Fruit fly (Drosophila melanogaster) whole organism, embryonic: ENCODE data around the gene CG34409.

Source experiments
- Antp ChIP-seq: fragments of 200-800 bp; sonication (Bioruptor generic); optimal IDR thresholded peaks from 3 replicates; lab custom pipeline; 2016; ENCODE audit warnings: missing biosample characterization, missing genetic modification characterization
- CG10274 ChIP-seq: fragments of 200-800 bp; sonication (Bioruptor generic); optimal IDR thresholded peaks from 3 replicates; lab custom pipeline; 2017; ENCODE audit warnings: missing biosample characterization, mild to moderate bottlenecking, missing genetic modification characterization
- CG10366 ChIP-seq: fragments of 200-800 bp; sonication (Bioruptor generic); IDR thresholded peaks from 2 replicates; pipeline ENCODE4 v1.3.6; 2022; ENCODE audit warnings: missing biosample characterization, missing genetic modification characterization
- CG12219 ChIP-seq: fragments of 200-800 bp; sonication (Bioruptor generic); optimal IDR thresholded peaks from 3 replicates; lab custom pipeline; 2018; ENCODE audit warnings: missing biosample characterization, mild to moderate bottlenecking, missing genetic modification characterization
- CG12942 ChIP-seq: fragments of 200-800 bp; sonication (Bioruptor generic); optimal IDR thresholded peaks from 3 replicates; lab custom pipeline; 2016; ENCODE audit warnings: missing biosample characterization, missing genetic modification characterization
- CG13296 ChIP-seq: fragments of 200-800 bp; sonication (Bioruptor generic); optimal IDR thresholded peaks from 3 replicates; lab custom pipeline; 2018; ENCODE audit warnings: missing biosample characterization, mild to moderate bottlenecking, missing genetic modification characterization
- CG13775 ChIP-seq: fragments of 200-800 bp; sonication (Bioruptor generic); optimal IDR thresholded peaks from 3 replicates; lab custom pipeline; 2017; ENCODE audit warnings: missing biosample characterization, mild to moderate bottlenecking, missing genetic modification characterization
- CG17328 ChIP-seq: fragments of 200-800 bp; sonication (Bioruptor generic); IDR thresholded peaks from 2 replicates; pipeline ENCODE4 v1.3.6; 2022; ENCODE audit warnings: missing biosample characterization, missing genetic modification characterization
- CG17829 ChIP-seq: fragments of 200-800 bp; optimal IDR thresholded peaks from 2 replicates; lab custom pipeline; 2019; ENCODE audit warnings: missing biosample characterization, mild to moderate bottlenecking, missing genetic modification characterization, moderate library complexity
- CG2889 ChIP-seq: fragments of 200-800 bp; sonication (Bioruptor generic); IDR thresholded peaks from 3 replicates; pipeline ENCODE4 v1.3.6; 2022; ENCODE audit warnings: missing biosample characterization, missing genetic modification characterization
- CG30431 ChIP-seq: fragments of 200-800 bp; sonication (Bioruptor generic); optimal IDR thresholded peaks from 2 replicates; lab custom pipeline; 2017; ENCODE audit warnings: missing biosample characterization, missing genetic modification characterization
- CG32772 ChIP-seq: fragments of 200-800 bp; sonication (Bioruptor generic); IDR thresholded peaks from 2 replicates; pipeline ENCODE4 v1.3.6; 2022; ENCODE audit warnings: missing biosample characterization, missing genetic modification characterization
- CG3838 ChIP-seq: fragments of 200-800 bp; sonication (Bioruptor generic); optimal IDR thresholded peaks from 3 replicates; lab custom pipeline; 2016; ENCODE audit warnings: missing biosample characterization, missing genetic modification characterization
- CG4282 ChIP-seq: fragments of 200-800 bp; sonication (Bioruptor generic); optimal IDR thresholded peaks from 2 replicates; lab custom pipeline; 2016; ENCODE audit warnings: missing biosample characterization, missing genetic modification characterization
- CG4854 ChIP-seq: fragments of 200-800 bp; sonication (Bioruptor generic); optimal IDR thresholded peaks from 2 replicates; lab custom pipeline; 2016; ENCODE audit warnings: missing biosample characterization, missing genetic modification characterization, inconsistent platforms
- CG6175 ChIP-seq: fragments of 200-800 bp; sonication (Bioruptor generic); IDR thresholded peaks from 3 replicates; pipeline ENCODE4 v1.3.6; 2022; ENCODE audit warnings: missing biosample characterization, missing genetic modification characterization
- CG7745 ChIP-seq: fragments of 200-800 bp; sonication (Bioruptor generic); optimal IDR thresholded peaks from 2 replicates; lab custom pipeline; 2018; ENCODE audit warnings: missing biosample characterization, mild to moderate bottlenecking, missing genetic modification characterization, moderate library complexity
- CG8765 ChIP-seq: fragments of 200-800 bp; sonication (Bioruptor generic); IDR thresholded peaks from 2 replicates; pipeline ENCODE4 v1.3.6; 2022; ENCODE audit warnings: missing biosample characterization, missing genetic modification characterization
- CG9727 ChIP-seq: fragments of 200-800 bp; sonication (Bioruptor generic); optimal IDR thresholded peaks from 3 replicates; lab custom pipeline; 2017; ENCODE audit warnings: missing biosample characterization, mild to moderate bottlenecking, missing genetic modification characterization
- CG9797 ChIP-seq: fragments of 200-800 bp; sonication (Bioruptor generic); optimal IDR thresholded peaks from 3 replicates; lab custom pipeline; 2018; ENCODE audit warnings: missing biosample characterization, mild to moderate bottlenecking, missing genetic modification characterization
- Dll ChIP-seq: fragments of 200-800 bp; sonication (Bioruptor generic); IDR thresholded peaks from 4 replicates; pipeline ENCODE4 v1.3.6; 2022; ENCODE audit warnings: missing biosample characterization, missing genetic modification characterization; ENCODE audit not compliant: partially characterized antibody
- Dref ChIP-seq: fragments of 200-800 bp; sonication (Bioruptor generic); IDR thresholded peaks from 2 replicates; pipeline ENCODE4 v1.3.6; 2022; ENCODE audit warnings: missing biosample characterization, missing genetic modification characterization
- Fer2 ChIP-seq: fragments of 200-800 bp; sonication (Bioruptor generic); optimal IDR thresholded peaks from 2 replicates; lab custom pipeline; 2018; ENCODE audit warnings: missing biosample characterization, mild to moderate bottlenecking, missing genetic modification characterization, moderate library complexity
- H15 ChIP-seq: fragments of 200-800 bp; sonication (Bioruptor generic); IDR thresholded peaks from 3 replicates; pipeline ENCODE4 v1.3.6; 2022; ENCODE audit warnings: missing biosample characterization, missing genetic modification characterization
- HmgZ ChIP-seq: fragments of 200-800 bp; sonication (Bioruptor generic); optimal IDR thresholded peaks from 2 replicates; lab custom pipeline; 2018; ENCODE audit warnings: missing biosample characterization, mild to moderate bottlenecking, missing genetic modification characterization
- Hsf ChIP-seq: fragments of 200-800 bp; sonication (Bioruptor generic); optimal IDR thresholded peaks from 3 replicates; lab custom pipeline; 2016; ENCODE audit warnings: missing biosample characterization, missing genetic modification characterization
- Med ChIP-seq: fragments of 200-800 bp; sonication (Bioruptor generic); peaks from one replicate; lab custom pipeline; 2016; ENCODE audit warnings: missing biosample characterization, missing genetic modification characterization, mild to moderate bottlenecking, inconsistent platforms, moderate library complexity
- Mrtf ChIP-seq: fragments of 200-800 bp; sonication (Bioruptor generic); IDR thresholded peaks from 3 replicates; pipeline ENCODE4 v1.3.6; 2022; ENCODE audit warnings: missing biosample characterization, missing genetic modification characterization
- NK7.1 ChIP-seq: fragments of 200-800 bp; sonication (Bioruptor generic); optimal IDR thresholded peaks from 3 replicates; lab custom pipeline; 2016; ENCODE audit warnings: missing biosample characterization, missing genetic modification characterization
- Sox100B ChIP-seq: fragments of 200-800 bp; sonication (Bioruptor generic); optimal IDR thresholded peaks from 3 replicates; lab custom pipeline; 2018; ENCODE audit warnings: missing biosample characterization, mild to moderate bottlenecking, missing genetic modification characterization
- ap ChIP-seq: fragments of 200-800 bp; sonication (Bioruptor generic); IDR thresholded peaks from 2 replicates; pipeline ENCODE4 v1.3.6; 2022; ENCODE audit warnings: missing biosample characterization, missing genetic modification characterization
- ash1 ChIP-seq: fragments of 200-800 bp; sonication (Bioruptor generic); optimal IDR thresholded peaks from 2 replicates; lab custom pipeline; 2018; ENCODE audit warnings: missing biosample characterization, mild to moderate bottlenecking, missing genetic modification characterization
- cg ChIP-seq: fragments of 200-800 bp; sonication (Bioruptor generic); optimal IDR thresholded peaks from 3 replicates; lab custom pipeline; 2019; ENCODE audit warnings: missing biosample characterization, mild to moderate bottlenecking, missing genetic modification characterization, moderate library complexity
- ftz-f1 ChIP-seq: fragments of 200-800 bp; sonication (Bioruptor generic); optimal IDR thresholded peaks from 2 replicates; lab custom pipeline; 2016; ENCODE audit warnings: missing biosample characterization, missing genetic modification characterization
- grau ChIP-seq: fragments of 200-800 bp; optimal IDR thresholded peaks from 3 replicates; lab custom pipeline; 2019; ENCODE audit warnings: missing biosample characterization, mild to moderate bottlenecking, missing genetic modification characterization, moderate library complexity
- grn ChIP-seq: fragments of 200-800 bp; sonication (Bioruptor generic); optimal IDR thresholded peaks from 3 replicates; lab custom pipeline; 2017; ENCODE audit warnings: missing biosample characterization, missing genetic modification characterization
- hbn ChIP-seq: fragments of 200-800 bp; sonication (Bioruptor generic); IDR thresholded peaks from 2 replicates; pipeline ENCODE4 v1.3.6; 2022; ENCODE audit warnings: missing biosample characterization, missing genetic modification characterization; ENCODE audit not compliant: partially characterized antibody
- lov ChIP-seq, 2 experiments: fragments of 200-800 bp in 1 of 2; fragments of >200 bp in 1 of 2; sonication (Bioruptor generic) in 1 of 2; IDR thresholded peaks in 1 of 2; optimal IDR thresholded peaks in 1 of 2; 2 replicates in 1 of 2; 3 replicates in 1 of 2; pipeline versions ENCODE4 v1.3.6 to Lab custom; 2017 to 2022; ENCODE audit warnings: missing biosample characterization in 1 of 2, missing genetic modification characterization in 1 of 2
- oc ChIP-seq: fragments of 200-800 bp; sonication (Bioruptor generic); optimal IDR thresholded peaks from 2 replicates; lab custom pipeline; 2018; ENCODE audit warnings: missing biosample characterization, mild to moderate bottlenecking, missing genetic modification characterization, moderate library complexity
- p53 ChIP-seq: fragments of 200-800 bp; sonication (Bioruptor generic); optimal IDR thresholded peaks from 2 replicates; lab custom pipeline; 2016; ENCODE audit warnings: missing biosample characterization, missing genetic modification characterization
- pan ChIP-seq, 4 experiments: fragments of >200 bp in 3 of 4; fragments of 200-800 bp in 1 of 4; sonication (Bioruptor generic) in 1 of 4; optimal IDR thresholded peaks in 3 of 4; IDR thresholded peaks in 1 of 4; 2 replicates each; pipeline versions ENCODE4 v1.3.6 to Lab custom; 2017 to 2022; ENCODE audit warnings: missing biosample characterization in 2 of 4, missing genetic modification characterization in 2 of 4, mixed read lengths in 1 of 4
- row ChIP-seq: fragments of 200-800 bp; sonication (Bioruptor generic); IDR thresholded peaks from 3 replicates; pipeline ENCODE4 v1.3.6; 2022; ENCODE audit warnings: missing biosample characterization, missing genetic modification characterization
- salm ChIP-seq: fragments of 200-800 bp; sonication (Bioruptor generic); optimal IDR thresholded peaks from 2 replicates; lab custom pipeline; 2018; ENCODE audit warnings: missing biosample characterization, mild to moderate bottlenecking, missing genetic modification characterization
- sd ChIP-seq: fragments of 200-800 bp; sonication (Bioruptor generic); optimal IDR thresholded peaks from 3 replicates; lab custom pipeline; 2018; ENCODE audit warnings: missing biosample characterization, mild to moderate bottlenecking, missing genetic modification characterization, moderate library complexity
- tin ChIP-seq: fragments of 200-800 bp; sonication (Bioruptor generic); optimal IDR thresholded peaks from 3 replicates; lab custom pipeline; 2016; ENCODE audit warnings: missing biosample characterization, missing genetic modification characterization
- tna ChIP-seq: fragments of 200-800 bp; sonication (Bioruptor generic); IDR thresholded peaks from 2 replicates; pipeline ENCODE4 v1.3.6; 2022; ENCODE audit warnings: missing biosample characterization, missing genetic modification characterization; ENCODE audit not compliant: partially characterized antibody
- ttk ChIP-seq: fragments of 200-800 bp; sonication (Bioruptor generic); IDR thresholded peaks from 2 replicates; pipeline ENCODE4 v2.1.2; 2022; ENCODE audit warnings: missing biosample characterization, missing genetic modification characterization
- tup ChIP-seq: fragments of 200-800 bp; sonication (Bioruptor generic); optimal IDR thresholded peaks from 2 replicates; lab custom pipeline; 2016; ENCODE audit warnings: missing biosample characterization, mild to moderate bottlenecking, missing genetic modification characterization, moderate library complexity
- zen ChIP-seq: fragments of 200-800 bp; sonication (Bioruptor generic); optimal IDR thresholded peaks from 3 replicates; lab custom pipeline; 2018; ENCODE audit warnings: missing biosample characterization, mild to moderate bottlenecking, missing genetic modification characterization, moderate library complexity
- zfh2 ChIP-seq: fragments of 200-800 bp; sonication (Bioruptor generic); optimal IDR thresholded peaks from 2 replicates; lab custom pipeline; 2016; ENCODE audit warnings: missing biosample characterization, missing genetic modification characterization

The CG34409 gene

DNA sequence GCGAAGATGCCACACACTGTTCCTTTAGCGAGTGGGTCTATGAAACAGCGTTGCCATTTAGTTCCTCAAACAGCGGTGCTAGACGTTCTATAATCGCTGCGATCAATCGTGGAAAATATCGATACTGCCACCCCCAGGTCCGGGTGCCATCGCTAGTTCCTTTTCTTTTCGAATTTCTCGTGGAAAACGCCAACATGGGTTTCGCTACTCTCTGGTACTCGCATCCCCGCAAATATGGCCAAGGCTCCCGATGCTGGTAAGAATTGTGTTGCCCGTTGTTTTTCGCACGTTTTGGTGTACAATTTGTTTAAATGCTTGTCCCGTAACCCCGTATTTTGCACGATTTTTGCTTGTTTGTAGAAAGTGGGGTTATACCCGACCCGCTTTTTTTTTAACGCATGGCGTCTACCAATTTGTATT lies 31.8 kb upstream of the CG34409 start, which contains the start of gene RpS29 (continued):
- TF ChIP-seq Dref (peak; percentile 98), ftz-f1 (GFP tag; lab: Kevin White, UChicago) (peak; percentile 74), CG8765 (GFP tag; lab: Robert Waterston, UW) (no peak), CG4854 (GFP tag; lab: Kevin White, UChicago) (peak; percentile 57), CG12942 (peak; percentile 78), HmgZ (tag; lab: Kevin White, UChicago) (peak; percentile 95), CG17328 (GFP tag; lab: Robert Waterston, UW) (peak; percentile 74), NK7.1 (GFP tag; lab: Kevin White, UChicago) (peak; percentile 65), tna (GFP tag; lab: Robert Waterston, UW) (peak; percentile 86), CG32772 (GFP tag; lab: Robert Waterston, UW) (peak; percentile 74), salm (tag; lab: Kevin White, UChicago) (peak; percentile 64), grn (peak; percentile 61), tin (GFP tag; lab: Kevin White, UChicago) (peak; percentile 74), CG4282 (GFP tag; lab: Kevin White, UChicago) (peak; percentile 84), grau (tag; lab: Kevin White, UChicago) (peak; percentile 76), Mrtf (GFP tag; lab: Robert Waterston, UW) (peak; percentile 71), hbn (peak; percentile 96), zfh2 (peak; percentile 87), Med (GFP tag; lab: Kevin White, UChicago) (peak; percentile 99), CG13775 (GFP tag; lab: Kevin White, UChicago) (peak; percentile 77), ash1 (GFP tag; lab: Kevin White, UChicago) (peak; percentile 89), CG30431 (GFP tag; lab: Kevin White, UChicago) (peak; percentile 47), lov (optimal IDR thresholded peaks at IDR 0.05; lab: Kevin White, UChicago) (no peak), lov (GFP tag; IDR thresholded peaks at IDR 0.05; lab: Robert Waterston, UW) (peak; percentile 62; the same call in 1 of the 3 replicates), H15 (peak; percentile 68; the same call in 1 of the 3 replicates), Sox100B (GFP tag; lab: Kevin White, UChicago) (no peak), CG10366 (GFP tag; lab: Robert Waterston, UW) (peak; percentile 86), cg (no peak), CG13296 (peak; percentile 90), oc (peak; percentile 63), Hsf (GFP tag; lab: Kevin White, UChicago) (peak; percentile 86), CG2889 (peak; percentile 65; the same call in 1 of the 3 replicates), CG12219 (peak; percentile 56), CG3838 (GFP tag; lab: Kevin White, UChicago) (no peak), Antp (GFP tag; lab: Kevin White, UChicago) (peak; percentile 91), CG10274 (GFP tag; lab: Kevin White, UChicago) (peak; percentile 47), sd (tag; lab: Kevin White, UChicago) (peak; percentile 44), ttk (GFP tag; lab: Robert Waterston, UW) (peak; percentile 79), Dll (GFP tag; lab: Robert Waterston, UW) (peak; percentile 91), CG17829 (tag; lab: Kevin White, UChicago) (peak; percentile 74), p53 (GFP tag; lab: Kevin White, UChicago) (peak; percentile 83), CG7745 (tag; lab: Kevin White, UChicago) (peak; percentile 1), pan (optimal IDR thresholded peaks at IDR 0.05; lab: Kevin White, UChicago) (no peak), pan (GFP tag; optimal IDR thresholded peaks at IDR 0.05 in 1 of 2, IDR thresholded peaks at IDR 0.05 in 1 of 2) (peak in 1 of 2 experiments; percentile 76), ap (GFP tag; lab: Robert Waterston, UW) (no peak), CG6175 (GFP tag; lab: Robert Waterston, UW) (peak; percentile 84), CG9797 (GFP tag; lab: Kevin White, UChicago) (peak; percentile 87), Fer2 (tag; lab: Kevin White, UChicago) (peak; percentile 70), zen (peak; percentile 39), tup (GFP tag; lab: Kevin White, UChicago) (peak; percentile 45), CG9727 (GFP tag; lab: Kevin White, UChicago) (peak; percentile 70), row (GFP tag; lab: Robert Waterston, UW) (peak; percentile 75)
